Worm (Caenorhabditis elegans): ENCODE results near the gene F26D11.13.

The F26D11.13 gene

ce11 chrV:7954552-7954951 lies at the start of gene F26D11.13:
TSS of gene F26D11.13 (minus strand) at chrV:7954652.
- TF ChIP-seq C06A6.2 (GFP tag; conservative IDR thresholded peaks at IDR 0.05) (no peak), ztf-28 (GFP tag; IDR thresholded peaks at IDR 0.05) (no peak)

DNA sequence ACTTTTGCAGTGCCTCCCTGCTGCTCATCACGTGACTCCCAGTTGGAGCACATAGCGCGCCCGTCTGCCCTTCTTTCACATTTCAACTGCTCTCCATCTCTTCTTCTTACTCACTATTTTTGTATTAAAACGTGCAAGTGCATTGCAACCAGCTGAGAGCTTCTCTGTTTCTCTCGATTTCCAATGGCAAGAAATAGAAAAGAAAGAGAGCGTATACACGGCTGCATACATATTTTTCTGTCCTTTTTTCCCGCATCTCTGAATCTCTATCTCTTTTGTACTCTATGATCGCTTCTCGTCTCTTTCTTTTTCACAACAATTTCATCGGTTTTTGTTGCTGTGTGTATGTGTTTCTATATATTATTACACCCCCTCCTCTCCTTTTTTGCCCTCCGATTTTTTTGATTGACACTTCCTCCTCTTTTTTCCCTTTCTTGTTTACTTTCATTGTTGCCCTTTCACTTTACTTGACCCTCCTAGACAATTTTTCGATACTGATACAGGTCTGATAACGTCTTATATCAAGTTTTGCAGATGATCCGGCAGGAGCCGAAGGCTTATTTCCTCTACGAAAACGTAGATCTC lies 46.6 kb upstream of the F26D11.13 start, which contains the start of gene Y97E10AR.1:
Gene Y97E10AR.1, plus strand, starts transcription at position 535 of the 585 bp plus-strand sequence.
- TF ChIP-seq ztf-18 (tag; optimal IDR thresholded peaks at IDR 0.05): peak; percentile 49
- TF ChIP-seq lin-40 (tag; optimal IDR thresholded peaks at IDR 0.05): peak; percentile 84
- TF ChIP-seq ZK185.1 (tag; optimal IDR thresholded peaks at IDR 0.05; ENCODE audit: poor library complexity, severe bottlenecking): peak; percentile 26
- no peak for TF ChIP-seq cebp-1 (GFP tag; IDR thresholded peaks at IDR 0.05)
- peak; percentile 88 for TF ChIP-seq cebp-1 (tag; optimal IDR thresholded peaks at IDR 0.05)
- no peak for TF ChIP-seq ceh-40 (GFP tag; IDR thresholded peaks at IDR 0.05)
- no peak for TF ChIP-seq tbp1 (GFP tag; optimal IDR thresholded peaks at IDR 0.05)
- 0 out of 2 replicates have a peak, but pooled peaks have one; percentile 21 for TF ChIP-seq rcor-1 (GFP tag; IDR thresholded peaks at IDR 0.05)
- TF ChIP-seq unc-62 (GFP tag; optimal IDR thresholded peaks at IDR 0.05): peak; percentile 78
- TF ChIP-seq attf-6 (GFP tag; IDR thresholded peaks at IDR 0.05): no peak
- peak; percentile 8; the same call in 1 of the 2 replicates for TF ChIP-seq egrh-3 (GFP tag; IDR thresholded peaks at IDR 0.05)
- TF ChIP-seq ztf-22 (GFP tag; optimal IDR thresholded peaks at IDR 0.05): peak; percentile 75
- TF ChIP-seq nhr-90 (tag; optimal IDR thresholded peaks at IDR 0.05): peak; percentile 58
- 0 out of 2 replicates have a peak, but pooled peaks have one; percentile 12 for TF ChIP-seq let-526 (GFP tag; IDR thresholded peaks at IDR 0.05)
- TF ChIP-seq ceh-27 (GFP tag; optimal IDR thresholded peaks at IDR 0.05): peak; percentile 27
- peak; percentile 1 for TF ChIP-seq snpc-3.4 (tag; optimal IDR thresholded peaks at IDR 0.05)
- peak; percentile 85 for TF ChIP-seq atf-7 (tag; optimal IDR thresholded peaks at IDR 0.05)
- peak; percentile 57 for TF ChIP-seq pbrm-1 (GFP tag; IDR thresholded peaks at IDR 0.05)
- TF ChIP-seq zfh-2 (GFP tag; conservative IDR thresholded peaks at IDR 0.05): 0 out of 2 replicates have a peak, but pooled peaks have one; percentile 5
- TF ChIP-seq madf-3 (GFP tag; IDR thresholded peaks at IDR 0.05): 0 out of 2 replicates have a peak, but pooled peaks have one; percentile 30
- peak; percentile 49; the same call in 1 of the 2 replicates for TF ChIP-seq nfyb-1 (GFP tag; IDR thresholded peaks at IDR 0.05)
- 0 out of 2 replicates have a peak, but pooled peaks have one; percentile 68 for TF ChIP-seq Y56A3A.18 (GFP tag; IDR thresholded peaks at IDR 0.05)
- no peak for TF ChIP-seq snpc-4 (GFP tag; optimal IDR thresholded peaks at IDR 0.05)
- peak; percentile 29 to 51 (median 40) for TF ChIP-seq snpc-4 (tag; optimal IDR thresholded peaks at IDR 0.05)
- TF ChIP-seq somi-1 (GFP tag; optimal IDR thresholded peaks at IDR 0.05): no peak
- TF ChIP-seq attf-5 (GFP tag; optimal IDR thresholded peaks at IDR 0.05): peak; percentile 85
- TF ChIP-seq D2030.7 (GFP tag; IDR thresholded peaks at IDR 0.05): no peak
- TF ChIP-seq lin-35 (GFP tag; optimal IDR thresholded peaks at IDR 0.05): peak in 1 of 3 experiments; percentile 80
- peak; percentile 77 for TF ChIP-seq hmg-1.2 (GFP tag; IDR thresholded peaks at IDR 0.05)
- TF ChIP-seq tlf-1 (GFP tag; optimal IDR thresholded peaks at IDR 0.05): peak; percentile 35
- TF ChIP-seq Y53G8AR.9 (GFP tag; conservative IDR thresholded peaks at IDR 0.05): 0 out of 2 replicates have a peak, but pooled peaks have one; percentile 68
- TF ChIP-seq T07F8.4 (tag; optimal IDR thresholded peaks at IDR 0.05): no peak
- TF ChIP-seq madf-10 (tag; optimal IDR thresholded peaks at IDR 0.05): peak; percentile 29
- peak; percentile 98 for TF ChIP-seq nhr-80 (tag; optimal IDR thresholded peaks at IDR 0.05)
- TF ChIP-seq dpff-1 (tag; optimal IDR thresholded peaks at IDR 0.05): no peak
- TF ChIP-seq pha-4 (tag; optimal IDR thresholded peaks at IDR 0.05): peak; percentile 58
- peak; percentile 42 for TF ChIP-seq F23B12.7 (tag; optimal IDR thresholded peaks at IDR 0.05; ENCODE audit: insufficient read depth)
- no peak for TF ChIP-seq unc-130 (GFP tag; optimal IDR thresholded peaks at IDR 0.05)
- TF ChIP-seq ets-4 (GFP tag; optimal IDR thresholded peaks at IDR 0.05): peak; percentile 52
- TF ChIP-seq K12H6.12 (tag; optimal IDR thresholded peaks at IDR 0.05): peak; percentile 81
- TF ChIP-seq let-607 (tag; optimal IDR thresholded peaks at IDR 0.05): peak; percentile 62 to 68

All from whole organism, young adult.